Worm (Caenorhabditis elegans) whole organism, L1 larva: ENCODE measurements around the gene nspb-5.
A peak's percentile ranks its signal among the peaks of the same experiment; 100 is the strongest.

Source experiments
- ceh-88 ChIP-seq: fragments of 200-800 bp; sonication (Bioruptor generic); IDR thresholded peaks from 2 replicates; pipeline ENCODE4 v1.3.6; 2022; ENCODE audit warnings: missing genetic modification characterization, missing compliant biosample characterization
- elt-3 ChIP-seq, 6 experiments: fragments of 150-350 bp in 1 of 6; sonication (generic microtip); optimal IDR thresholded peaks; 2 replicates each; lab custom pipeline; 2017 to 2018; ENCODE audit warnings: missing biosample characterization in 6 of 6, missing genetic modification characterization in 6 of 6, inconsistent platforms in 1 of 6
- fos-1 ChIP-seq: fragments of 150-350 bp; optimal IDR thresholded peaks from 2 replicates; lab custom pipeline; 2014; ENCODE audit warnings: missing biosample characterization, missing genetic modification characterization
- lin-13 ChIP-seq: fragments of 150-350 bp; optimal IDR thresholded peaks from 2 replicates; lab custom pipeline; 2014; ENCODE audit warnings: missing biosample characterization, missing genetic modification reagents, missing genetic modification characterization
- lin-15B ChIP-seq: fragments of 150-350 bp; sonication (generic microtip); optimal IDR thresholded peaks from 3 replicates; lab custom pipeline; 2014; ENCODE audit warnings: missing biosample characterization, missing genetic modification characterization
- lin-35 ChIP-seq, 2 experiments: fragments of 150-350 bp; optimal IDR thresholded peaks; 2 replicates each; lab custom pipeline; 2014; ENCODE audit warnings: missing biosample characterization in 2 of 2, missing genetic modification characterization in 2 of 2, missing genetic modification reagents in 2 of 2
- lir-3 ChIP-seq: sonication (generic microtip); optimal IDR thresholded peaks from 2 replicates; lab custom pipeline; 2016; ENCODE audit warnings: mild to moderate bottlenecking, missing genetic modification characterization, moderate library complexity, missing compliant biosample characterization; ENCODE audit not compliant: poor library complexity
- lsy-2 ChIP-seq, 2 experiments: fragments of 150-350 bp; optimal IDR thresholded peaks; 2 replicates each; lab custom pipeline; 2014; ENCODE audit warnings: missing biosample characterization in 2 of 2, missing genetic modification characterization in 2 of 2
- nhr-12 ChIP-seq: sonication (generic microtip); optimal IDR thresholded peaks from 2 replicates; lab custom pipeline; 2017; ENCODE audit warnings: missing biosample characterization, missing genetic modification characterization
- nhr-71 ChIP-seq: sonication (generic microtip); optimal IDR thresholded peaks from 2 replicates; lab custom pipeline; 2016; ENCODE audit warnings: mild to moderate bottlenecking, missing genetic modification characterization, moderate library complexity, missing compliant biosample characterization
- nhr-90 ChIP-seq: sonication (generic microtip); optimal IDR thresholded peaks from 2 replicates; lab custom pipeline; 2016; ENCODE audit warnings: mild to moderate bottlenecking, missing genetic modification characterization, missing compliant biosample characterization; ENCODE audit not compliant: poor library complexity
- tbx-2 ChIP-seq: sonication (generic microtip); optimal IDR thresholded peaks from 2 replicates; lab custom pipeline; 2016; ENCODE audit warnings: missing genetic modification characterization, missing compliant biosample characterization
- zip-4 ChIP-seq: fragments of 200-800 bp; sonication (Bioruptor generic); optimal IDR thresholded peaks from 2 replicates; lab custom pipeline; 2018; ENCODE audit warnings: mild to moderate bottlenecking, missing genetic modification characterization, moderate library complexity, missing compliant biosample characterization

- TF ChIP-seq tbx-2 (tag; lab: Kevin White, UChicago) (no peak), lin-13 (GFP tag; lab: Kevin White, UChicago) (no peak), nhr-90 (tag; lab: Kevin White, UChicago) (no peak), nhr-71 (tag; lab: Kevin White, UChicago) (no peak), lin-15B (tag; lab: Kevin White, UChicago) (no peak), lir-3 (tag; lab: Kevin White, UChicago) (no peak), fos-1 (tag; lab: Kevin White, UChicago) (no peak), nhr-12 (tag; lab: Kevin White, UChicago) (no peak), ceh-88 (GFP tag; lab: Robert Waterston, UW) (no peak), lin-35 (GFP tag; optimal IDR thresholded peaks at IDR 0.05; lab: Kevin White, UChicago) (peak in 1 of 2 experiments; percentile 47), elt-3 (tag; optimal IDR thresholded peaks at IDR 0.05; lab: Kevin White, UChicago) (no peak), zip-4 (GFP tag; lab: Kevin White, UChicago) (no peak), lsy-2 (tag; optimal IDR thresholded peaks at IDR 0.05; lab: Kevin White, UChicago) (no peak)
Measured at ce11 chrIV:6575959-6576727, 22.7 kb upstream of the nspb-5 start.
